Worm (Caenorhabditis elegans) whole organism, mixed stage, embryonic: ENCODE data around the gene clec-86.

Experiments
- M03D4.4 ChIP-seq: sonication (generic microtip); optimal IDR thresholded peaks from 2 replicates; lab custom pipeline; 2017; ENCODE audit warnings: mild to moderate bottlenecking, missing genetic modification characterization, missing compliant biosample characterization
- blmp-1 ChIP-seq: fragments of 150-350 bp; optimal IDR thresholded peaks from 2 replicates; lab custom pipeline; 2014; ENCODE audit warnings: missing biosample characterization, missing genetic modification characterization
- elt-1 ChIP-seq: sonication (generic microtip); optimal IDR thresholded peaks from 2 replicates; lab custom pipeline; 2017; ENCODE audit warnings: missing genetic modification characterization, mild to moderate bottlenecking, missing compliant biosample characterization, antibody characterized with exemption, moderate library complexity, borderline replicate concordance; ENCODE audit not compliant: insufficient read depth
- elt-3 ChIP-seq: fragments of 150-350 bp; optimal IDR thresholded peaks from 2 replicates; lab custom pipeline; 2014; ENCODE audit warnings: missing biosample characterization, missing genetic modification characterization
- lsy-2 ChIP-seq: fragments of 150-350 bp; optimal IDR thresholded peaks from 2 replicates; lab custom pipeline; 2014; ENCODE audit warnings: missing biosample characterization, missing genetic modification characterization
- mab-5 ChIP-seq: fragments of 150-350 bp; optimal IDR thresholded peaks from 2 replicates; lab custom pipeline; 2014; ENCODE audit warnings: missing biosample characterization, missing genetic modification characterization
- nhr-237 ChIP-seq: fragments of 150-350 bp; optimal IDR thresholded peaks from 2 replicates; lab custom pipeline; 2014; ENCODE audit warnings: missing biosample characterization, missing genetic modification characterization
- nhr-76 ChIP-seq: sonication (generic microtip); optimal IDR thresholded peaks from 2 replicates; lab custom pipeline; 2017; ENCODE audit warnings: missing biosample characterization, missing genetic modification characterization
- ztf-11 ChIP-seq: fragments of 150-350 bp; optimal IDR thresholded peaks from 2 replicates; lab custom pipeline; 2014; ENCODE audit warnings: missing biosample characterization, missing genetic modification characterization

DNA sequence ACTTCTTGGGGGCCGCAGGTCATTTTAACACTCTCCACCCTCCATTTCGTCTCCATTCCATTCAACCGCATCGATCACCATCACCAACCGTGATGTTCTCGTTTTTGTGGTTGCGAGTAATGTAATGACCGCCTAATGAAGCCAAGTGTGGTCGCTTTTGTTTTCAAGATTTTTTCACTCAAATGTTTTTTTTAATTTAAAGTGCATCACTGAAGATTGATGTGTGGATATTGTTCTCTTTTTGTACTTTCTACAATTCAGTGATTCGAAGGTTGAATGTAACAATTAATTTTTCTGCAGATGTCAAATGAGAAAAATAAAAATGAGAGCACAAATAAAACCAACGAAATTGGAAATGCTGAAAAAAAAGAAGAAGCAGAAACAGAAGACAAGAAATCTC lies 19.1 kb downstream of the clec-86 start, which contains the start of gene pgp-10:
- TF ChIP-seq lsy-2 = no peak
- TF ChIP-seq elt-1 (tag; lab: Kevin White, UChicago) = no peak
- TF ChIP-seq blmp-1 (tag; lab: Kevin White, UChicago) = no peak
- TF ChIP-seq ztf-11 (tag; lab: Kevin White, UChicago) = no peak
- no peak for TF ChIP-seq mab-5 (tag; lab: Kevin White, UChicago)
- TF ChIP-seq nhr-76 (tag; lab: Kevin White, UChicago) = no peak
- TF ChIP-seq elt-3 (tag; lab: Kevin White, UChicago) = no peak
- no peak for TF ChIP-seq nhr-237
- no peak for TF ChIP-seq M03D4.4 (tag; lab: Kevin White, UChicago)
